Worm (Caenorhabditis elegans) whole organism, late embryonic: ENCODE data around the gene srxa-6.

ENCODE experiments used
- K09A11.1 ChIP-seq: sonication (generic microtip); optimal IDR thresholded peaks from 2 replicates; lab custom pipeline; 2017; ENCODE audit warnings: antibody characterized with exemption, mild to moderate bottlenecking, missing genetic modification characterization, missing compliant biosample characterization; ENCODE audit not compliant: insufficient read depth
- T23F11.4 ChIP-seq: fragments of 200-800 bp; sonication (Bioruptor generic); optimal IDR thresholded peaks from 2 replicates; lab custom pipeline; 2018; ENCODE audit warnings: mild to moderate bottlenecking, missing genetic modification characterization, missing compliant biosample characterization
- che-1 ChIP-seq: sonication (generic microtip); optimal IDR thresholded peaks from 2 replicates; lab custom pipeline; 2016; ENCODE audit warnings: mild to moderate bottlenecking, missing genetic modification characterization, missing compliant biosample characterization
- npax-4 ChIP-seq: sonication (generic microtip); optimal IDR thresholded peaks from 2 replicates; lab custom pipeline; 2016; ENCODE audit warnings: missing genetic modification characterization, missing compliant biosample characterization
- pag-3 ChIP-seq: sonication (generic microtip); optimal IDR thresholded peaks from 2 replicates; lab custom pipeline; 2016; ENCODE audit warnings: missing compliant biosample characterization, missing genetic modification characterization, borderline replicate concordance
- pax-1 ChIP-seq: fragments of 150-350 bp; optimal IDR thresholded peaks from 2 replicates; lab custom pipeline; 2014; ENCODE audit warnings: missing biosample characterization, missing genetic modification characterization
- ref-2 ChIP-seq: sonication (generic microtip); optimal IDR thresholded peaks from 2 replicates; lab custom pipeline; 2016; ENCODE audit warnings: missing genetic modification characterization, missing compliant biosample characterization
- ttx-3 ChIP-seq: sonication (generic microtip); optimal IDR thresholded peaks from 2 replicates; lab custom pipeline; 2016; ENCODE audit warnings: missing genetic modification reagents, missing genetic modification characterization, missing compliant biosample characterization

DNA sequence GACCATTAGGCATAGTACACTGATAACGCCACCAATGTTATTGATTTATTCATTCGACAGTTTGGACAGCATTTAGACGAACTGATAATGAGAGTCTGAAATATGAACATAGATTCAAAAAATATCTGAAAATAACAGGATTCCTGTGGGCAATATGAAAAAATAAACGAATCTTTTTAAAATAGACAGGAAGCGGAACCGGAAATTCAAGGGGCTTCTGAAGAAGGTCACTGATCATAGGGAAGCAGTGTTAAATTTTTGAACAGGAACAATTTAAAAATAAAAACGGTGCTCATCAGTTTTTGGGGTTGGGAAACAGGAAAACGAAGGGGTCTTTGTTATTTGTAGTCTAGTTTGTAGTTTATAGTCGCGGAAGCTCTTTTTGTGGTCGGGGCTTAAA, 36.5 kb upstream of the srxa-6 start, which contains the start of gene F53F8.7:
- TF ChIP-seq T23F11.4 (GFP tag; lab: Kevin White, UChicago) (no peak), pag-3 (tag; lab: Kevin White, UChicago) (no peak), K09A11.1 (tag; lab: Kevin White, UChicago) (no peak), che-1 (tag; lab: Kevin White, UChicago) (no peak), pax-1 (tag; lab: Kevin White, UChicago) (no peak), ttx-3 (tag; lab: Kevin White, UChicago) (no peak), ref-2 (no peak), npax-4 (tag; lab: Kevin White, UChicago) (no peak)
